Worm (Caenorhabditis elegans) whole organism, L4 larva: ENCODE results near the gene F22F7.3.

Experiments used
- F37D6.2 ChIP-seq: sonication (generic microtip); optimal IDR thresholded peaks from 2 replicates; lab custom pipeline; 2016; ENCODE audit warnings: mild to moderate bottlenecking, missing genetic modification characterization, missing compliant biosample characterization
- F44E2.7 ChIP-seq: fragments of 200-800 bp; sonication (Bioruptor generic); IDR thresholded peaks from 2 replicates; pipeline ENCODE4 v2.1.2; 2022; ENCODE audit warnings: missing genetic modification characterization, missing compliant biosample characterization
- F49E8.2 ChIP-seq: sonication (generic microtip); optimal IDR thresholded peaks from 2 replicates; lab custom pipeline; 2016; ENCODE audit warnings: missing compliant biosample characterization, mild to moderate bottlenecking, missing genetic modification characterization, borderline replicate concordance
- Y75B8A.6 ChIP-seq: fragments of 200-800 bp; sonication (Bioruptor generic); IDR thresholded peaks from 2 replicates; pipeline ENCODE4 v1.3.6; 2022; ENCODE audit warnings: missing genetic modification reagents, missing genetic modification characterization, missing compliant biosample characterization
- aha-1 ChIP-seq: fragments of 150-350 bp; peaks from one replicate; lab custom pipeline; 2014; ENCODE audit warnings: missing biosample characterization, missing genetic modification characterization
- arid-1 ChIP-seq: fragments of 200-800 bp; sonication (Bioruptor generic); conservative IDR thresholded peaks from 2 replicates; pipeline ENCODE4 v1.3.6; 2022; ENCODE audit warnings: missing genetic modification reagents, missing genetic modification characterization, missing compliant biosample characterization
- ceh-28 ChIP-seq: fragments of 150-350 bp; optimal IDR thresholded peaks from 2 replicates; lab custom pipeline; 2014; ENCODE audit warnings: missing biosample characterization, missing genetic modification reagents, missing genetic modification characterization
- ceh-32 ChIP-seq: sonication (generic microtip); optimal IDR thresholded peaks from 2 replicates; lab custom pipeline; 2016; ENCODE audit warnings: mild to moderate bottlenecking, missing genetic modification characterization, missing compliant biosample characterization; ENCODE audit not compliant: poor library complexity
- ceh-62 ChIP-seq: sonication (generic microtip); optimal IDR thresholded peaks from 2 replicates; lab custom pipeline; 2017; ENCODE audit warnings: missing biosample characterization, missing genetic modification characterization
- daf-19 ChIP-seq: fragments of 200-800 bp; sonication (Bioruptor generic); conservative IDR thresholded peaks from 2 replicates; pipeline ENCODE4 v1.3.6; 2022; ENCODE audit warnings: missing genetic modification characterization, missing compliant biosample characterization
- daf-8 ChIP-seq: fragments of 200-800 bp; sonication (Bioruptor generic); IDR thresholded peaks from 2 replicates; pipeline ENCODE4 v1.3.6; 2022; ENCODE audit warnings: missing genetic modification characterization, missing compliant biosample characterization
- dmd-6 ChIP-seq: fragments of 200-800 bp; sonication (Bioruptor generic); IDR thresholded peaks from 2 replicates; pipeline ENCODE4 v1.3.6; 2022; ENCODE audit warnings: missing genetic modification reagents, missing genetic modification characterization, missing compliant biosample characterization
- dmd-8 ChIP-seq: fragments of 200-800 bp; sonication (Bioruptor generic); IDR thresholded peaks from 2 replicates; pipeline ENCODE4 v1.3.6; 2022; ENCODE audit warnings: missing genetic modification characterization, missing compliant biosample characterization
- hlh-11 ChIP-seq: fragments of 200-800 bp; sonication (Bioruptor generic); optimal IDR thresholded peaks from 2 replicates; lab custom pipeline; 2018; ENCODE audit warnings: mild to moderate bottlenecking, missing genetic modification characterization, missing compliant biosample characterization
- hlh-30 ChIP-seq: sonication (generic microtip); optimal IDR thresholded peaks from 2 replicates; lab custom pipeline; 2017; ENCODE audit warnings: antibody characterized with exemption, mild to moderate bottlenecking, missing genetic modification characterization, missing compliant biosample characterization; ENCODE audit not compliant: insufficient read depth
- hmg-1.1 ChIP-seq: fragments of 200-800 bp; sonication (Bioruptor generic); IDR thresholded peaks from 2 replicates; pipeline ENCODE4 v1.3.6; 2022; ENCODE audit warnings: missing genetic modification reagents, missing genetic modification characterization, missing compliant biosample characterization
- lin-29 ChIP-seq: fragments of 200-800 bp; sonication (Bioruptor generic); IDR thresholded peaks from 2 replicates; pipeline ENCODE4 v1.3.6; 2022; ENCODE audit warnings: missing genetic modification reagents, missing genetic modification characterization, missing compliant biosample characterization
- lin-38 ChIP-seq: fragments of 200-800 bp; sonication (Bioruptor generic); IDR thresholded peaks from 2 replicates; pipeline ENCODE4 v1.3.6; 2022; ENCODE audit warnings: missing genetic modification reagents, missing genetic modification characterization, missing compliant biosample characterization
- lin-39 ChIP-seq: fragments of 150-350 bp; optimal IDR thresholded peaks from 2 replicates; lab custom pipeline; 2014; ENCODE audit warnings: missing biosample characterization, missing genetic modification reagents, missing genetic modification characterization
- lsy-2 ChIP-seq, 2 experiments: fragments of 150-350 bp in 1 of 2; sonication (generic microtip) in 1 of 2; optimal IDR thresholded peaks; 2 replicates each; lab custom pipeline; 2014 to 2017; ENCODE audit warnings: missing biosample characterization in 2 of 2, missing genetic modification characterization in 2 of 2
- mdl-1 ChIP-seq, 2 experiments: fragments of 150-350 bp in 1 of 2; sonication (generic microtip) in 1 of 2; optimal IDR thresholded peaks; 2 replicates each; lab custom pipeline; 2014 to 2017; ENCODE audit warnings: missing biosample characterization in 2 of 2, missing genetic modification characterization in 2 of 2
- mep-1 ChIP-seq: fragments of 150-350 bp; sonication (generic microtip); optimal IDR thresholded peaks from 3 replicates; lab custom pipeline; 2014; ENCODE audit warnings: missing biosample characterization, missing genetic modification characterization
- mxl-3 ChIP-seq: fragments of 200-800 bp; sonication (Bioruptor generic); optimal IDR thresholded peaks from 2 replicates; lab custom pipeline; 2018; ENCODE audit warnings: mild to moderate bottlenecking, missing genetic modification characterization, missing compliant biosample characterization
- nhr-11 ChIP-seq: fragments of 150-350 bp; optimal IDR thresholded peaks from 2 replicates; lab custom pipeline; 2014; ENCODE audit warnings: missing biosample characterization, missing genetic modification characterization
- nhr-111 ChIP-seq: fragments of 200-800 bp; sonication (Bioruptor generic); optimal IDR thresholded peaks from 2 replicates; lab custom pipeline; 2018; ENCODE audit warnings: mild to moderate bottlenecking, missing genetic modification characterization, missing compliant biosample characterization
- nhr-28 ChIP-seq: fragments of 150-350 bp; optimal IDR thresholded peaks from 2 replicates; lab custom pipeline; 2014; ENCODE audit warnings: missing biosample characterization, missing genetic modification characterization
- nhr-77 ChIP-seq: fragments of 150-350 bp; optimal IDR thresholded peaks from 2 replicates; lab custom pipeline; 2014; ENCODE audit warnings: missing biosample characterization, missing genetic modification characterization
- pha-4 ChIP-seq, 2 experiments: fragments of 150-350 bp in 1 of 2; fragments of 200-800 bp in 1 of 2; sonication (Bioruptor generic) in 1 of 2; IDR thresholded peaks in 1 of 2; optimal IDR thresholded peaks in 1 of 2; 2 replicates each; pipeline versions ENCODE4 v1.3.6 to Lab custom; 2014 to 2022; ENCODE audit warnings: missing genetic modification characterization in 2 of 2, missing genetic modification reagents in 2 of 2, missing biosample characterization in 1 of 2, missing compliant biosample characterization in 1 of 2
- set-16 ChIP-seq: fragments of 200-800 bp; sonication (Bioruptor generic); IDR thresholded peaks from 2 replicates; pipeline ENCODE4 v1.3.6; 2022; ENCODE audit warnings: missing genetic modification reagents, missing genetic modification characterization, missing compliant biosample characterization
- tag-97 ChIP-seq: fragments of 200-800 bp; sonication (Bioruptor generic); IDR thresholded peaks from 2 replicates; pipeline ENCODE4 v1.3.6; 2022; ENCODE audit warnings: missing genetic modification characterization, missing compliant biosample characterization
- zfp-2 ChIP-seq: sonication (generic microtip); optimal IDR thresholded peaks from 2 replicates; lab custom pipeline; 2016; ENCODE audit warnings: mild to moderate bottlenecking, missing genetic modification characterization, missing compliant biosample characterization
- zfp-3 ChIP-seq: fragments of 200-800 bp; sonication (Bioruptor generic); conservative IDR thresholded peaks from 2 replicates; pipeline ENCODE4 v1.3.6; 2022; ENCODE audit warnings: missing genetic modification reagents, missing genetic modification characterization, missing compliant biosample characterization
- ztf-11 ChIP-seq: fragments of 150-350 bp; optimal IDR thresholded peaks from 2 replicates; lab custom pipeline; 2014; ENCODE audit warnings: missing biosample characterization, missing genetic modification characterization

The F22F7.3 gene

ce11 chrV:2067985-2068499 lies 42.4 kb upstream of the F22F7.3 start, which contains the start of gene lbp-9 (continued):
- TF ChIP-seq mdl-1 (tag; optimal IDR thresholded peaks at IDR 0.05; lab: Kevin White, UChicago) (peak in 1 of 2 experiments; percentile 88), nhr-28 (peak; percentile 53), dmd-8 (0 out of 2 replicates have a peak, but pooled peaks have one; percentile 47), set-16 (peak; percentile 58), mep-1 (tag; lab: Kevin White, UChicago) (peak; percentile 67), tag-97 (GFP tag; lab: Robert Waterston, UW) (no peak), nhr-111 (GFP tag; lab: Kevin White, UChicago) (no peak), hmg-1.1 (GFP tag; lab: Robert Waterston, UW) (peak; percentile 55; the same call in 1 of the 2 replicates), F37D6.2 (no peak), arid-1 (0 out of 2 replicates have a peak, but pooled peaks have one; percentile 9)

ce11 chrV:2068728-2069443 lies 41.6 kb upstream of the F22F7.3 start:
- TF ChIP-seq F44E2.7 (GFP tag; lab: Robert Waterston, UW) = no peak
- no peak for TF ChIP-seq ztf-11 (tag; lab: Kevin White, UChicago)
- no peak for TF ChIP-seq lsy-2 (tag; optimal IDR thresholded peaks at IDR 0.05; lab: Kevin White, UChicago)
- peak; percentile 17 for TF ChIP-seq F49E8.2 (tag; lab: Kevin White, UChicago)
- peak; percentile 14; the same call in 1 of the 2 replicates for TF ChIP-seq pha-4 (GFP tag; IDR thresholded peaks at IDR 0.05; lab: Robert Waterston, UW)
- TF ChIP-seq pha-4 (tag; optimal IDR thresholded peaks at IDR 0.05; lab: Kevin White, UChicago) = no peak
- no peak for TF ChIP-seq lin-29
- peak; percentile 16; the same call in 1 of the 2 replicates for TF ChIP-seq set-16
- no peak for TF ChIP-seq daf-8 (GFP tag; lab: Robert Waterston, UW)
- TF ChIP-seq daf-19 (GFP tag; lab: Robert Waterston, UW) = no peak
- TF ChIP-seq lin-38 (GFP tag; lab: Robert Waterston, UW) = peak; percentile 12; the same call in 1 of the 2 replicates
- TF ChIP-seq aha-1 (tag; lab: Kevin White, UChicago) = peak; percentile 67
- no peak for TF ChIP-seq ceh-62 (tag; lab: Kevin White, UChicago)
- TF ChIP-seq mdl-1 (tag; optimal IDR thresholded peaks at IDR 0.05; lab: Kevin White, UChicago) = no peak
- 0 out of 2 replicates have a peak, but pooled peaks have one; percentile 28 for TF ChIP-seq dmd-8
- TF ChIP-seq ceh-32 (tag; lab: Kevin White, UChicago) = no peak

- no peak for TF ChIP-seq nhr-111 (GFP tag; lab: Kevin White, UChicago)
- no peak for TF ChIP-seq nhr-77
- TF ChIP-seq zfp-3 (GFP tag; lab: Robert Waterston, UW) = no peak
- TF ChIP-seq ceh-28 (tag; lab: Kevin White, UChicago) = no peak
- no peak for TF ChIP-seq Y75B8A.6
- no peak for TF ChIP-seq zfp-2 (tag; lab: Kevin White, UChicago)
- no peak for TF ChIP-seq mxl-3
Observed at ce11 chrV:2072807-2073206, 37.7 kb upstream of the F22F7.3 start, which contains the start of gene Y40B10A.9. Gene Y40B10A.9, minus strand, starts transcription at chrV:2072907.

- no peak for TF ChIP-seq nhr-77
- TF ChIP-seq hlh-11 (tag; lab: Kevin White, UChicago) = peak; percentile 73
- TF ChIP-seq lin-39 (tag; lab: Kevin White, UChicago) = no peak
- TF ChIP-seq hlh-30 (tag; lab: Kevin White, UChicago) = peak; percentile 54
- peak; percentile 32 for TF ChIP-seq mxl-3
- no peak for TF ChIP-seq nhr-28
- TF ChIP-seq nhr-11 (tag; lab: Kevin White, UChicago) = peak; percentile 43
- TF ChIP-seq dmd-6 = peak; percentile 20; the same call in 1 of the 2 replicates
Observed at ce11 chrV:2076043-2076442, 34.4 kb upstream of the F22F7.3 start.
